Worm (Caenorhabditis elegans): ENCODE results near the gene Y38C1AA.7.

- TF ChIP-seq dmd-4 (tag; optimal IDR thresholded peaks at IDR 0.05) (no peak), nhr-11 (tag; optimal IDR thresholded peaks at IDR 0.05) (no peak)
Observed at ce11 chrIV:179700-180099, 20.9 kb downstream of the Y38C1AA.7 start.

Data from whole organism, L2 larva.